Fruit fly (Drosophila melanogaster) whole organism, wandering third instar larva: Measurements from ENCODE around the gene Fnta.

Experiments used
- Abd-B ChIP-seq: fragments of >200 bp; optimal IDR thresholded peaks from 2 replicates; lab custom pipeline; 2017; ENCODE audit warnings: missing biosample characterization, missing genetic modification characterization
- CG32264 ChIP-seq: fragments of 200-800 bp; sonication (Bioruptor generic); optimal IDR thresholded peaks from 2 replicates; lab custom pipeline; 2016; ENCODE audit warnings: missing biosample characterization, missing genetic modification characterization
- CG9705 ChIP-seq: fragments of 200-800 bp; sonication (Bioruptor generic); optimal IDR thresholded peaks from 2 replicates; lab custom pipeline; 2018; ENCODE audit warnings: missing biosample characterization, mild to moderate bottlenecking, missing genetic modification characterization
- CrebA ChIP-seq: fragments of 200-800 bp; sonication (Bioruptor generic); optimal IDR thresholded peaks from 2 replicates; lab custom pipeline; 2016; ENCODE audit warnings: missing biosample characterization, mild to moderate bottlenecking, missing genetic modification characterization, borderline replicate concordance
- Dfd ChIP-seq: fragments of >200 bp; optimal IDR thresholded peaks from 2 replicates; lab custom pipeline; 2017; ENCODE audit warnings: missing biosample characterization, missing genetic modification characterization
- Dif ChIP-seq: fragments of 200-275, 200-300 bp; sonication (Bioruptor generic); optimal IDR thresholded peaks from 2 replicates; lab custom pipeline; 2018; ENCODE audit warnings: missing biosample characterization, missing genetic modification characterization; ENCODE audit not compliant: partially characterized antibody
- GATAd ChIP-seq: sonication (Bioruptor generic); optimal IDR thresholded peaks from 2 replicates; lab custom pipeline; 2016; ENCODE audit warnings: missing biosample characterization, missing genetic modification characterization
- HLH106 ChIP-seq: fragments of 200-800 bp; optimal IDR thresholded peaks from 3 replicates; lab custom pipeline; 2019; ENCODE audit warnings: missing biosample characterization, mild to moderate bottlenecking, missing genetic modification characterization, moderate library complexity
- Hnf4 ChIP-seq: fragments of 200-800 bp; sonication (Bioruptor generic); optimal IDR thresholded peaks from 2 replicates; lab custom pipeline; 2016; ENCODE audit warnings: missing biosample characterization, mild to moderate bottlenecking, missing genetic modification characterization
- Hr78 ChIP-seq: fragments of >200 bp; optimal IDR thresholded peaks from 2 replicates; lab custom pipeline; 2017; ENCODE audit warnings: missing biosample characterization, missing genetic modification characterization
- Hr83 ChIP-seq: fragments of 200-300 bp; sonication (Bioruptor generic); optimal IDR thresholded peaks from 2 replicates; lab custom pipeline; 2016; ENCODE audit warnings: missing biosample characterization, mild to moderate bottlenecking, missing genetic modification characterization, moderate library complexity; ENCODE audit not compliant: poor library complexity, severe bottlenecking
- Jra ChIP-seq: sonication (Bioruptor generic); optimal IDR thresholded peaks from 2 replicates; lab custom pipeline; 2016; ENCODE audit warnings: missing biosample characterization, missing genetic modification characterization
- Mio ChIP-seq: sonication (Bioruptor generic); optimal IDR thresholded peaks from 2 replicates; lab custom pipeline; 2016; ENCODE audit warnings: missing biosample characterization, missing genetic modification characterization
- Myc ChIP-seq: fragments of >200 bp; optimal IDR thresholded peaks from 2 replicates; lab custom pipeline; 2017
- N ChIP-seq: fragments of >200 bp; optimal IDR thresholded peaks from 2 replicates; lab custom pipeline; 2018; ENCODE audit warnings: missing biosample characterization, missing external identifiers, missing genetic modification characterization
- OdsH ChIP-seq: fragments of 200-800 bp; sonication (Bioruptor generic); optimal IDR thresholded peaks from 2 replicates; lab custom pipeline; 2016; ENCODE audit warnings: missing biosample characterization, mild to moderate bottlenecking, missing genetic modification characterization
- Rel ChIP-seq, 2 experiments: fragments of 200-800 bp; sonication (Bioruptor generic) in 1 of 2; optimal IDR thresholded peaks; 2 replicates in 1 of 2; 3 replicates in 1 of 2; lab custom pipeline; 2016 to 2019; ENCODE audit warnings: mild to moderate bottlenecking in 2 of 2, missing biosample characterization in 2 of 2, missing genetic modification characterization in 2 of 2, moderate library complexity in 1 of 2
- Sp1 ChIP-seq: fragments of 200-800 bp; sonication (Bioruptor generic); optimal IDR thresholded peaks from 3 replicates; lab custom pipeline; 2019; ENCODE audit warnings: missing biosample characterization, mild to moderate bottlenecking, missing genetic modification characterization, moderate library complexity
- Vsx2 ChIP-seq: fragments of 200-300, 225-300 bp; sonication (Bioruptor generic); optimal IDR thresholded peaks from 2 replicates; lab custom pipeline; 2018; ENCODE audit warnings: missing biosample characterization, missing genetic modification characterization; ENCODE audit not compliant: partially characterized antibody
- brk ChIP-seq: fragments of 200-800 bp; sonication (Bioruptor generic); optimal IDR thresholded peaks from 2 replicates; lab custom pipeline; 2016; ENCODE audit warnings: missing biosample characterization, mild to moderate bottlenecking, missing genetic modification characterization
- dl ChIP-seq, 2 experiments: fragments of 175-275, 200-275 bp in 1 of 2; fragments of 200-275 bp in 1 of 2; sonication (Bioruptor generic); optimal IDR thresholded peaks; lab custom pipeline; 2018; ENCODE audit warnings: mild to moderate bottlenecking in 2 of 2, missing biosample characterization in 2 of 2, missing genetic modification characterization in 2 of 2, moderate library complexity in 2 of 2; ENCODE audit not compliant: partially characterized antibody in 2 of 2, insufficient read depth in 1 of 2
- dmrt93B ChIP-seq: fragments of 200-800 bp; sonication (Bioruptor generic); optimal IDR thresholded peaks from 2 replicates; lab custom pipeline; 2018; ENCODE audit warnings: missing biosample characterization, mild to moderate bottlenecking, missing genetic modification characterization
- dsf ChIP-seq: sonication (Bioruptor generic); optimal IDR thresholded peaks from 2 replicates; lab custom pipeline; 2016; ENCODE audit warnings: missing biosample characterization, missing genetic modification characterization, borderline replicate concordance
- ey ChIP-seq: fragments of 200-800 bp; sonication (Bioruptor generic); optimal IDR thresholded peaks from 2 replicates; lab custom pipeline; 2016; ENCODE audit warnings: missing biosample characterization, missing genetic modification characterization
- foxo ChIP-seq, 2 experiments: fragments of 200-800 bp; sonication (Bioruptor generic); optimal IDR thresholded peaks; 2 replicates in 1 of 2; 3 replicates in 1 of 2; lab custom pipeline; 2016 to 2017; ENCODE audit warnings: missing biosample characterization in 2 of 2, missing genetic modification characterization in 2 of 2
- fru ChIP-seq: fragments of 200-800 bp; sonication (Bioruptor generic); optimal IDR thresholded peaks from 3 replicates; lab custom pipeline; 2016; ENCODE audit warnings: missing biosample characterization, mild to moderate bottlenecking, missing genetic modification characterization
- h ChIP-seq: fragments of 200-800 bp; sonication (Bioruptor generic); optimal IDR thresholded peaks from 3 replicates; lab custom pipeline; 2016; ENCODE audit warnings: missing biosample characterization, mild to moderate bottlenecking, missing genetic modification characterization
- jim ChIP-seq: fragments of 175-275, 200-325 bp; sonication (Bioruptor generic); optimal IDR thresholded peaks from 2 replicates; lab custom pipeline; 2016; ENCODE audit warnings: missing biosample characterization, mild to moderate bottlenecking, missing genetic modification characterization
- lola ChIP-seq: fragments of >200 bp; optimal IDR thresholded peaks from 2 replicates; lab custom pipeline; 2017; ENCODE audit warnings: missing biosample characterization, missing genetic modification characterization
- pan ChIP-seq: fragments of >200 bp; optimal IDR thresholded peaks from 2 replicates; lab custom pipeline; 2017
- psq ChIP-seq: fragments of 200-800 bp; sonication (Bioruptor generic); optimal IDR thresholded peaks from 3 replicates; lab custom pipeline; 2017; ENCODE audit warnings: missing biosample characterization, mild to moderate bottlenecking, missing genetic modification characterization, moderate library complexity
- rgr ChIP-seq: fragments of 200-800 bp; sonication (Bioruptor generic); optimal IDR thresholded peaks from 3 replicates; lab custom pipeline; 2016; ENCODE audit warnings: missing biosample characterization, mild to moderate bottlenecking, missing genetic modification characterization
- sage ChIP-seq: fragments of 200-800 bp; sonication (Bioruptor generic); optimal IDR thresholded peaks from 2 replicates; lab custom pipeline; 2016; ENCODE audit warnings: missing biosample characterization, mild to moderate bottlenecking, missing genetic modification characterization
- sv ChIP-seq: fragments of 200-800 bp; sonication (Bioruptor generic); optimal IDR thresholded peaks from 3 replicates; lab custom pipeline; 2016; ENCODE audit warnings: missing biosample characterization, missing genetic modification characterization
- tai ChIP-seq: sonication (Bioruptor generic); optimal IDR thresholded peaks from 2 replicates; lab custom pipeline; 2016; ENCODE audit warnings: missing biosample characterization, missing genetic modification characterization
- usp ChIP-seq: fragments of >200 bp; optimal IDR thresholded peaks from 2 replicates; lab custom pipeline; 2017; ENCODE audit warnings: missing biosample characterization, missing genetic modification characterization
- woc ChIP-seq: sonication (Bioruptor generic); optimal IDR thresholded peaks from 2 replicates; lab custom pipeline; 2016; ENCODE audit warnings: missing biosample characterization, mild to moderate bottlenecking, missing genetic modification characterization

The Fnta gene

DNA sequence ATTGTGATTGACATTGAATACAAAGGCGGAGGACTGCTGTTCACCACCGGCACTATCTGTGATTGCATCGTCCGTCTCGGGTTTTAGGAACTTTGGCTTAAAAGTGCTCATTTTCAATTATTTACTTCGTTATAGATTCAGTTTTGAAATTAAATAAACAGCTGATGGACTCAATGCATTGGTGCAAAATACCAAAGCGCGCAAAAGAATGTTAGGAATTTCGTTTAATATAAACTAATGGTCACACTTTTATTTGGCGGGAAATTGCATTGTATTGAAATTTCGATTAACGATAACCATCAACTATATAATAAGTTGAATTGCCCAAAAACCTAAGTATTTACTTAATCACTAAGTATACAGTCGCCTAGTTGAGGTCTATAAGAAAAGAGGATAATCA, 12.4 kb downstream of the Fnta start, which contains the start of gene CG3225:
TSS of gene CG3225 (minus strand) at position 190 of the 400 bp plus-strand sequence.
- no peak for TF ChIP-seq jim
- TF ChIP-seq Hnf4 (GFP tag; lab: Kevin White, UChicago) = no peak
- no peak for TF ChIP-seq CG32264 (GFP tag; lab: Kevin White, UChicago)

DNA sequence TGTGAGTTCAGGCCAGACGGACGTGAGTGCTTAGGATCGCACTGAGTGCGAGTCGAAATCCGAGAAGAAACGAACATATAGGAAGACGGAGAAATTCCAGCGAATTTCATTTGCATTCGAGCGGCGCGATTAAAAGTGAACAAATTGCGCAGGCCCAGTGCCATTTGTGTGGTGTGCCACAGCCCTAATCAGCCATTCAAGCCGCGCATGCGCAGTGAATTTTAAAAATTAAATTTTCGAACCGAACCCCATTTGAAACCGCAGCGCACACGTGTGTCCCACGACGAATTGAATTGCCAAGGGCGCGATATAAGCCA, 17.5 kb downstream of the Fnta start:
- TF ChIP-seq rgr (GFP tag; lab: Kevin White, UChicago) (no peak), ey (GFP tag; lab: Kevin White, UChicago) (no peak), lola (GFP tag; lab: Kevin White, UChicago) (no peak), Vsx2 (GFP tag; lab: Kevin White, UChicago) (peak; percentile 17), dmrt93B (no peak), tai (no peak)

DNA sequence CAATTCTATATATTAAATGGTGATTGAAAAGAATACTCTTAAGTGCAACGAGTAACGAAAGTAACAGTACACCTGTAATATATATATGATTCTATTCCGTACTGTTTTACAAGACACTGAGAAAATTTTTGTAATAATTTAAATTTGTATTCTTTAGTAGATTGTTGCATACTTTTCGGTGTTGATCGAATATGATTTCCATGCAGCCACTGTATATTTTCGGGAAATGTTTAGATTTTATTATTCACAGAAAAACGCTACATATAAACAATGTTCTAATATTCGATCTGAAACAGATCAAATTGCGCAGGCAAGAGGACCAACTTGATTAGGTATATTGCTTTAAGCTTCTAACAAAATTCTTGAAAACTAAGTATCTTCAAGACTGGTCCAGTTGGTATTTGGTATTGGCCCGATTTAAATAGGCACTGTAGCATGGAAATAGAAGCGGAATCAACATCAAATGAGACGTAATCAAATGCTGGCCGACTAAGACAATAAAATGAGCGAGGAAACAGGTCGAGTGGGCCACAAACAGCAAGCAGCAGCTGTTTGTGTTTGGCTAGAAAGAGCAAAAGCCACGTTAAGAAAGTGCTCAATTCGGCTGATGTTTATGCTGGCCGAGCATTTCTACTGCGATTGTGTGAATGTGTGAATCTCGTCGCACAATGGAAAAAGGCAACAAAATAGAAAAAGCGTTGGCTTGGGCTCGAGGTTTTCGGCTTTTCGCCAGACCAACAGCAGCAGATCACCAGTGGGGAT, 18.1 kb downstream of the Fnta start, which contains the start of gene CG15629:
TSS of gene CG15629 (plus strand) at position 749 of the 762 bp plus-strand sequence.
- TF ChIP-seq fru (GFP tag; lab: Kevin White, UChicago) (no peak), N (GFP tag; lab: Kevin White, UChicago) (peak; percentile 18), Vsx2 (GFP tag; lab: Kevin White, UChicago) (no peak), Myc (peak; percentile 81), brk (GFP tag; lab: Kevin White, UChicago) (peak; percentile 40), tai (peak; percentile 49)
- TF ChIP-seq, all 38 proteins: peak for 4

DNA sequence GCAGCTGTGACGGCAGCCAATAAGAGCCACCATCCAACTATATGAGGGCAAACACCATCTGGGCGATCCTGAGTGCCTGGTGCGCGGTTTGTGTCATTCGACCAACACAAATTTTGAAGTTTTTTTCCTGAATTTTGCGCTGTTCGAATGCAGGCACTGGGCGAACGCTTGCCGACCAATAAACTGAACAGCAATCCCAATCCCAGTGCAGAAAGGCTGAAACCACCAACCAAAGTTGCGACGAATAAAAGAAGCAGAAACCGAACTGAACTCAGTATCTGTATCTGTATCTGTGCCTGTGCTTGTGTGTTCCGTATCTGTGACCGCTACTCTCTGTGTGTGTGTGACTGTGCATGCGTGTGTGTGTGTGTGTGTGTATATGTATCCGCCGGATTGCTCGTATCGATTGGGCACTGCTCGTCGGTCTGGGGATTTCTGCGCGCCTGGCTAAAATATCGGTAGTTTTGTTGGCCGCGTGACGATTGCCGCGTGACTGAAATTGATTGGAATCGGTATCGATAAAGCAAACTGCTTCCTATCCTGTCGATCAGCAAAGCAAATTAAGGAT, 18.9 kb downstream of the Fnta start:
- TF ChIP-seq pan (lab: Kevin White, UChicago) (no peak), usp (no peak), tai (no peak), woc (GFP tag; lab: Kevin White, UChicago) (no peak), Mio (GFP tag; lab: Kevin White, UChicago) (no peak), Jra (peak; percentile 57), Myc (no peak), psq (GFP tag; lab: Kevin White, UChicago) (no peak), dsf (no peak), dmrt93B (no peak), CG9705 (GFP tag; lab: Kevin White, UChicago) (no peak), rgr (GFP tag; lab: Kevin White, UChicago) (no peak), h (GFP tag; lab: Kevin White, UChicago) (no peak), Hnf4 (GFP tag; lab: Kevin White, UChicago) (peak; percentile 21), CrebA (GFP tag; lab: Kevin White, UChicago) (peak; percentile 95), foxo (GFP tag; optimal IDR thresholded peaks at IDR 0.05; lab: Kevin White, UChicago) (peak in 1 of 2 experiments; percentile 75), N (GFP tag; lab: Kevin White, UChicago) (peak; percentile 98), lola (GFP tag; lab: Kevin White, UChicago) (no peak), brk (GFP tag; lab: Kevin White, UChicago) (peak; percentile 47), HLH106 (peak; percentile 14), GATAd (GFP tag; lab: Kevin White, UChicago) (no peak), Hr78 (peak; percentile 45), CG32264 (GFP tag; lab: Kevin White, UChicago) (no peak), dl (GFP tag; optimal IDR thresholded peaks at IDR 0.05; lab: Kevin White, UChicago; ENCODE audit: insufficient read depth in 1 of 2, partially characterized antibody in 2 of 2) (peak; percentile 40 to 70), Dif (GFP tag; lab: Kevin White, UChicago) (peak; percentile 94), OdsH (GFP tag; lab: Kevin White, UChicago) (peak; percentile 8), sv (GFP tag; lab: Kevin White, UChicago) (no peak), Sp1 (GFP tag; lab: Kevin White, UChicago) (no peak), ey (GFP tag; lab: Kevin White, UChicago) (no peak), Dfd (GFP tag; lab: Kevin White, UChicago) (no peak), Rel (GFP tag; optimal IDR thresholded peaks at IDR 0.05; lab: Kevin White, UChicago) (peak; percentile 97), Rel (tag; optimal IDR thresholded peaks at IDR 0.05; lab: Kevin White, UChicago) (peak; percentile 77), Abd-B (GFP tag; lab: Kevin White, UChicago) (peak; percentile 75), sage (no peak), fru (GFP tag; lab: Kevin White, UChicago) (peak; percentile 92), Vsx2 (GFP tag; lab: Kevin White, UChicago) (peak; percentile 76), Hr83 (peak; percentile 24)
